Worm (Caenorhabditis elegans): Measurements from ENCODE around the gene kvs-5.

kvs-5 gene

DNA sequence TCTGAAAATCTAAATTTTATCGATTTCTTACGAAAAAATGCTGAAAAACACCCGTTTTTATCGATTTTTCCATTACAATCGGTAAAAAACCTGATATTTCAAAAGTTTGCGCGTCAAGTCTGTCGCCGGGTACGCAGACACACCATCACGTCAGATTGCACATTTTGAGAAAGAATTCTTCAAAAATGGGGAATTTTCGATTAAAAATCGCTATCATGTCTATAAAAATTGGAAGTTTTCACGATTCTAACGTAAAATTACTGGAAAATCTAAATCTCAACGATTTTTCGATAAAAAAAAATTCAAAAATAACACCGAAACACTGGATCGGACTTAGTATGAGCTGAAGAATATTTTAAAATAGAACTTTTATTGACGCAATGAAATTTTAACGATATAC lies 57.7 kb downstream of the kvs-5 start, which contains the start of gene F56B3.4:
TSS of gene F56B3.4 (minus strand) at position 1 of the 400 bp plus-strand sequence.
- TF ChIP-seq madf-6 (GFP tag; IDR thresholded peaks at IDR 0.05) (peak; percentile 43; the same call in 1 of the 2 replicates), dpff-1 (tag; optimal IDR thresholded peaks at IDR 0.05) (no peak), hlh-12 (tag; optimal IDR thresholded peaks at IDR 0.05) (no peak), B0035.1 (tag; optimal IDR thresholded peaks at IDR 0.05) (no peak), ceh-27 (GFP tag; optimal IDR thresholded peaks at IDR 0.05) (no peak), hrde-1 (tag; optimal IDR thresholded peaks at IDR 0.05; ENCODE audit: borderline replicate concordance) (peak; percentile 15), unc-62 (GFP tag; optimal IDR thresholded peaks at IDR 0.05) (no peak), ztf-22 (GFP tag; optimal IDR thresholded peaks at IDR 0.05) (no peak), bed-2 (GFP tag; IDR thresholded peaks at IDR 0.05) (no peak), atf-7 (tag; optimal IDR thresholded peaks at IDR 0.05) (no peak), ceh-79 (tag; optimal IDR thresholded peaks at IDR 0.05) (no peak), C17E4.6 (GFP tag; IDR thresholded peaks at IDR 0.05) (no peak), Y95B8A.8 (GFP tag; IDR thresholded peaks at IDR 0.05) (no peak), lsl-1 (GFP tag; optimal IDR thresholded peaks at IDR 0.05) (peak; percentile 16), nfya-2 (GFP tag; IDR thresholded peaks at IDR 0.05) (no peak), tbp1 (GFP tag; optimal IDR thresholded peaks at IDR 0.05) (no peak), ceh-91 (GFP tag; IDR thresholded peaks at IDR 0.05) (no peak), hmg-20 (GFP tag; IDR thresholded peaks at IDR 0.05) (no peak), repo-1 (tag; optimal IDR thresholded peaks at IDR 0.05) (no peak), F52B5.7 (tag; optimal IDR thresholded peaks at IDR 0.05) (no peak), ceh-100 (GFP tag; IDR thresholded peaks at IDR 0.05) (no peak), Y53F4B.3 (GFP tag; IDR thresholded peaks at IDR 0.05) (no peak), T07F8.4 (tag; optimal IDR thresholded peaks at IDR 0.05) (no peak), ZK185.1 (tag; optimal IDR thresholded peaks at IDR 0.05; ENCODE audit: poor library complexity, severe bottlenecking) (no peak), aptf-2 (GFP tag; conservative IDR thresholded peaks at IDR 0.05) (no peak), dpl-1 (GFP tag; optimal IDR thresholded peaks at IDR 0.05) (no peak), cebp-2 (GFP tag; IDR thresholded peaks at IDR 0.05) (no peak), snpc-3.4 (tag; optimal IDR thresholded peaks at IDR 0.05) (peak; percentile 32), ztf-18 (tag; optimal IDR thresholded peaks at IDR 0.05) (no peak), lin-54 (GFP tag; optimal IDR thresholded peaks at IDR 0.05) (peak; percentile 8), ama-1 (optimal IDR thresholded peaks at IDR 0.05) (no peak), ama-1 (GFP tag; optimal IDR thresholded peaks at IDR 0.05) (no peak), tlf-1 (GFP tag; optimal IDR thresholded peaks at IDR 0.05) (no peak), egl-44 (GFP tag; IDR thresholded peaks at IDR 0.05) (no peak), lir-1 (GFP tag; conservative IDR thresholded peaks at IDR 0.05) (no peak), snpc-4 (GFP tag; optimal IDR thresholded peaks at IDR 0.05) (peak; percentile 22), snpc-4 (tag; optimal IDR thresholded peaks at IDR 0.05) (no peak), D2030.7 (GFP tag; IDR thresholded peaks at IDR 0.05) (peak; percentile 17; the same call in 1 of the 2 replicates), rcor-1 (GFP tag; IDR thresholded peaks at IDR 0.05) (no peak), bed-1 (GFP tag; IDR thresholded peaks at IDR 0.05) (no peak), nhr-80 (tag; optimal IDR thresholded peaks at IDR 0.05) (no peak), aptf-3 (GFP tag; IDR thresholded peaks at IDR 0.05) (no peak), F33H1.4 (GFP tag; IDR thresholded peaks at IDR 0.05) (no peak), nhr-27 (tag; optimal IDR thresholded peaks at IDR 0.05) (no peak), him-1 (tag; optimal IDR thresholded peaks at IDR 0.05) (no peak), egrh-3 (GFP tag; IDR thresholded peaks at IDR 0.05) (no peak), pbrm-1 (GFP tag; IDR thresholded peaks at IDR 0.05) (no peak), snpc-1.3 (tag; optimal IDR thresholded peaks at IDR 0.05; ENCODE audit: insufficient read depth) (peak; percentile 57)

Data from whole organism, young adult.